Fruit fly (Drosophila melanogaster) whole organism, embryonic: ENCODE data around the gene CG14628.
A peak's percentile ranks its signal among the peaks of the same experiment; 100 is the strongest.

Experiments
- Ada2b ChIP-seq: fragments of 200-800 bp; sonication (Bioruptor generic); IDR thresholded peaks from 2 replicates; pipeline ENCODE4 v1.3.6; 2022; ENCODE audit warnings: missing biosample characterization, missing genetic modification characterization
- Antp ChIP-seq: fragments of 200-800 bp; sonication (Bioruptor generic); optimal IDR thresholded peaks from 3 replicates; lab custom pipeline; 2016; ENCODE audit warnings: missing biosample characterization, missing genetic modification characterization
- Asciz ChIP-seq: fragments of 200-800 bp; sonication (Bioruptor generic); optimal IDR thresholded peaks from 2 replicates; lab custom pipeline; 2017; ENCODE audit warnings: missing biosample characterization, mild to moderate bottlenecking, missing genetic modification characterization, missing genetic modification reagents
- Blimp-1 ChIP-seq: fragments of 200-800 bp; sonication (Bioruptor generic); optimal IDR thresholded peaks from 3 replicates; lab custom pipeline; 2018; ENCODE audit warnings: missing biosample characterization, missing genetic modification characterization, mild to moderate bottlenecking, moderate library complexity, missing genetic modification reagents
- C15 ChIP-seq: fragments of 200-800 bp; sonication (Bioruptor generic); IDR thresholded peaks from 3 replicates; pipeline ENCODE4 v1.3.6; 2022; ENCODE audit warnings: missing biosample characterization, missing genetic modification characterization
- CG10565 ChIP-seq: fragments of 200-800 bp; sonication (Bioruptor generic); optimal IDR thresholded peaks from 3 replicates; lab custom pipeline; 2016; ENCODE audit warnings: missing biosample characterization, mild to moderate bottlenecking, missing genetic modification characterization
- CG10979 ChIP-seq: fragments of 200-800 bp; sonication (Bioruptor generic); optimal IDR thresholded peaks from 2 replicates; lab custom pipeline; 2018; ENCODE audit warnings: missing biosample characterization, mild to moderate bottlenecking, missing genetic modification characterization, moderate library complexity
- CG11723 ChIP-seq: fragments of 200-800 bp; sonication (Bioruptor generic); optimal IDR thresholded peaks from 2 replicates; lab custom pipeline; 2017; ENCODE audit warnings: missing biosample characterization, mild to moderate bottlenecking, missing genetic modification characterization
- CG14965 ChIP-seq: fragments of 200-800 bp; sonication (Bioruptor generic); optimal IDR thresholded peaks from 2 replicates; lab custom pipeline; 2016; ENCODE audit warnings: missing biosample characterization, missing genetic modification characterization, borderline replicate concordance
- CG15011 ChIP-seq: fragments of 200-800 bp; sonication (Bioruptor generic); optimal IDR thresholded peaks from 3 replicates; lab custom pipeline; 2018; ENCODE audit warnings: missing biosample characterization, mild to moderate bottlenecking, missing genetic modification characterization
- CG16815 ChIP-seq: fragments of 200-800 bp; sonication (Bioruptor generic); optimal IDR thresholded peaks from 3 replicates; lab custom pipeline; 2017; ENCODE audit warnings: missing biosample characterization, mild to moderate bottlenecking, missing genetic modification characterization
- CG17186 ChIP-seq: fragments of 200-800 bp; sonication (Bioruptor generic); optimal IDR thresholded peaks from 3 replicates; lab custom pipeline; 2017; ENCODE audit warnings: missing biosample characterization, missing genetic modification reagents, missing genetic modification characterization
- CG1832 ChIP-seq: fragments of 200-800 bp; sonication (Bioruptor generic); optimal IDR thresholded peaks from 2 replicates; lab custom pipeline; 2017; ENCODE audit warnings: missing biosample characterization, mild to moderate bottlenecking, missing genetic modification characterization, inconsistent platforms
- CG18619 ChIP-seq: fragments of 200-800 bp; sonication (Bioruptor generic); optimal IDR thresholded peaks from 3 replicates; lab custom pipeline; 2017; ENCODE audit warnings: missing biosample characterization, mild to moderate bottlenecking, missing genetic modification characterization
- CG2199 ChIP-seq: fragments of 200-800 bp; sonication (Bioruptor generic); IDR thresholded peaks from 3 replicates; pipeline ENCODE4 v1.3.6; 2022; ENCODE audit warnings: missing biosample characterization, missing genetic modification characterization
- CG30431 ChIP-seq: fragments of 200-800 bp; sonication (Bioruptor generic); optimal IDR thresholded peaks from 2 replicates; lab custom pipeline; 2017; ENCODE audit warnings: missing biosample characterization, missing genetic modification characterization
- CG32532 ChIP-seq: fragments of 200-800 bp; sonication (Bioruptor generic); IDR thresholded peaks from 2 replicates; pipeline ENCODE4 v1.3.6; 2022; ENCODE audit warnings: missing biosample characterization, missing genetic modification characterization
- CG33557 ChIP-seq: fragments of 200-800 bp; sonication (Bioruptor generic); optimal IDR thresholded peaks from 2 replicates; lab custom pipeline; 2019; ENCODE audit warnings: missing biosample characterization, mild to moderate bottlenecking, missing genetic modification characterization, moderate library complexity
- CG34422 ChIP-seq: fragments of 200-800 bp; sonication (Bioruptor generic); IDR thresholded peaks from 3 replicates; pipeline ENCODE4 v1.3.6; 2022; ENCODE audit warnings: missing biosample characterization, missing genetic modification characterization
- CG3995 ChIP-seq: fragments of 200-800 bp; sonication (Bioruptor generic); optimal IDR thresholded peaks from 3 replicates; lab custom pipeline; 2016; ENCODE audit warnings: missing biosample characterization, missing genetic modification characterization
- CG7271 ChIP-seq: fragments of 200-800 bp; sonication (Bioruptor generic); optimal IDR thresholded peaks from 2 replicates; lab custom pipeline; 2018; ENCODE audit warnings: missing biosample characterization, mild to moderate bottlenecking, missing genetic modification characterization, moderate library complexity
- CG8388 ChIP-seq: fragments of 200-800 bp; sonication (Bioruptor generic); optimal IDR thresholded peaks from 2 replicates; lab custom pipeline; 2019; ENCODE audit warnings: missing biosample characterization, mild to moderate bottlenecking, missing genetic modification characterization, moderate library complexity
- CG8924 ChIP-seq: fragments of 200-800 bp; optimal IDR thresholded peaks from 3 replicates; lab custom pipeline; 2019; ENCODE audit warnings: missing biosample characterization, mild to moderate bottlenecking, missing genetic modification characterization, moderate library complexity
- CG9437 ChIP-seq: fragments of 200-800 bp; sonication (Bioruptor generic); optimal IDR thresholded peaks from 2 replicates; lab custom pipeline; 2018; ENCODE audit warnings: missing biosample characterization, mild to moderate bottlenecking, missing genetic modification characterization
- CoRest ChIP-seq: fragments of 200-800 bp; sonication (Bioruptor generic); optimal IDR thresholded peaks from 3 replicates; lab custom pipeline; 2018; ENCODE audit warnings: missing biosample characterization, mild to moderate bottlenecking, missing genetic modification characterization, moderate library complexity
- Dek ChIP-seq: fragments of 200-800 bp; sonication (Bioruptor generic); optimal IDR thresholded peaks from 3 replicates; lab custom pipeline; 2019; ENCODE audit warnings: missing biosample characterization, mild to moderate bottlenecking, missing genetic modification characterization, moderate library complexity
- Eip74EF ChIP-seq, 2 experiments: fragments of 200-800 bp in 1 of 2; fragments of >200 bp in 1 of 2; sonication (Bioruptor generic) in 1 of 2; optimal IDR thresholded peaks; 2 replicates each; lab custom pipeline; 2017 to 2019; ENCODE audit warnings: missing biosample characterization in 2 of 2, missing genetic modification characterization in 2 of 2, mild to moderate bottlenecking in 1 of 2, moderate library complexity in 1 of 2
- Gug ChIP-seq: fragments of 200-800 bp; sonication (Bioruptor generic); IDR thresholded peaks from 4 replicates; pipeline ENCODE4 v1.3.6; 2022; ENCODE audit warnings: missing biosample characterization, missing genetic modification characterization
- Hand ChIP-seq: fragments of 200-800 bp; sonication (Bioruptor generic); optimal IDR thresholded peaks from 2 replicates; lab custom pipeline; 2017; ENCODE audit warnings: mild to moderate bottlenecking, missing biosample characterization, missing genetic modification reagents, missing genetic modification characterization
- Hr39 ChIP-seq: fragments of >200 bp; optimal IDR thresholded peaks from 2 replicates; lab custom pipeline; 2017
- NFAT ChIP-seq: fragments of 200-800 bp; sonication (Bioruptor generic); IDR thresholded peaks from 2 replicates; pipeline ENCODE4 v1.3.6; 2022; ENCODE audit warnings: missing biosample characterization, missing genetic modification characterization
- Ptx1 ChIP-seq: fragments of 200-800 bp; sonication (Bioruptor generic); IDR thresholded peaks from 2 replicates; pipeline ENCODE4 v1.3.6; 2022; ENCODE audit warnings: missing biosample characterization, missing genetic modification characterization
- Side ChIP-seq: fragments of 200-800 bp; sonication (Bioruptor generic); optimal IDR thresholded peaks from 2 replicates; lab custom pipeline; 2016; ENCODE audit warnings: missing biosample characterization, missing genetic modification characterization
- ap ChIP-seq: fragments of 200-800 bp; sonication (Bioruptor generic); IDR thresholded peaks from 2 replicates; pipeline ENCODE4 v1.3.6; 2022; ENCODE audit warnings: missing biosample characterization, missing genetic modification characterization
- ara ChIP-seq: fragments of 200-800 bp; sonication (Bioruptor generic); IDR thresholded peaks from 2 replicates; pipeline ENCODE4 v1.3.6; 2022; ENCODE audit warnings: missing biosample characterization, missing genetic modification characterization
- ci ChIP-seq: fragments of 200-800 bp; sonication (Bioruptor generic); IDR thresholded peaks from 3 replicates; pipeline ENCODE4 v1.3.6; 2022; ENCODE audit warnings: missing biosample characterization, missing genetic modification characterization
- fu2 ChIP-seq: fragments of 200-800 bp; sonication (Bioruptor generic); optimal IDR thresholded peaks from 2 replicates; lab custom pipeline; 2016; ENCODE audit warnings: missing biosample characterization, missing genetic modification characterization
- gem ChIP-seq: fragments of 200-800 bp; sonication (Bioruptor generic); optimal IDR thresholded peaks from 2 replicates; lab custom pipeline; 2019; ENCODE audit warnings: missing biosample characterization, mild to moderate bottlenecking, missing genetic modification characterization, moderate library complexity
- ind ChIP-seq: fragments of 200-800 bp; sonication (Bioruptor generic); optimal IDR thresholded peaks from 3 replicates; lab custom pipeline; 2016; ENCODE audit warnings: missing biosample characterization, missing genetic modification characterization
- kni ChIP-seq: fragments of 200-800 bp; sonication (Bioruptor generic); optimal IDR thresholded peaks from 3 replicates; lab custom pipeline; 2017; ENCODE audit warnings: mild to moderate bottlenecking, missing biosample characterization, missing genetic modification reagents, missing genetic modification characterization
- org-1 ChIP-seq: fragments of 200-800 bp; sonication (Bioruptor generic); optimal IDR thresholded peaks from 2 replicates; lab custom pipeline; 2017; ENCODE audit warnings: missing biosample characterization, missing genetic modification characterization
- peb ChIP-seq: fragments of 200-800 bp; sonication (Bioruptor generic); IDR thresholded peaks from 2 replicates; pipeline ENCODE4 v1.3.6; 2022; ENCODE audit warnings: missing biosample characterization, missing genetic modification characterization
- pzg ChIP-seq: fragments of 200-800 bp; sonication (Bioruptor generic); optimal IDR thresholded peaks from 3 replicates; lab custom pipeline; 2018; ENCODE audit warnings: missing biosample characterization, mild to moderate bottlenecking, missing genetic modification characterization, moderate library complexity
- rib ChIP-seq: fragments of 200-800 bp; sonication (Bioruptor generic); IDR thresholded peaks from 2 replicates; pipeline ENCODE4 v1.3.6; 2022; ENCODE audit warnings: missing biosample characterization, missing genetic modification characterization
- run ChIP-seq: fragments of 200-800 bp; sonication (Bioruptor generic); optimal IDR thresholded peaks from 3 replicates; lab custom pipeline; 2018; ENCODE audit warnings: missing biosample characterization, mild to moderate bottlenecking, missing genetic modification characterization
- sima ChIP-seq: fragments of 200-800 bp; sonication (Bioruptor generic); optimal IDR thresholded peaks from 2 replicates; lab custom pipeline; 2016; ENCODE audit warnings: missing biosample characterization, missing genetic modification characterization
- tin ChIP-seq: fragments of 200-800 bp; sonication (Bioruptor generic); optimal IDR thresholded peaks from 3 replicates; lab custom pipeline; 2016; ENCODE audit warnings: missing biosample characterization, missing genetic modification characterization
- wor ChIP-seq: fragments of 200-800 bp; sonication (Bioruptor generic); IDR thresholded peaks from 2 replicates; pipeline ENCODE4 v1.3.6; 2022; ENCODE audit warnings: missing biosample characterization, missing genetic modification characterization
- z ChIP-seq: fragments of 200-800 bp; sonication (Bioruptor generic); IDR thresholded peaks from 3 replicates; pipeline ENCODE4 v1.3.6; 2022; ENCODE audit warnings: missing biosample characterization, missing genetic modification characterization

The CG14628 gene

DNA sequence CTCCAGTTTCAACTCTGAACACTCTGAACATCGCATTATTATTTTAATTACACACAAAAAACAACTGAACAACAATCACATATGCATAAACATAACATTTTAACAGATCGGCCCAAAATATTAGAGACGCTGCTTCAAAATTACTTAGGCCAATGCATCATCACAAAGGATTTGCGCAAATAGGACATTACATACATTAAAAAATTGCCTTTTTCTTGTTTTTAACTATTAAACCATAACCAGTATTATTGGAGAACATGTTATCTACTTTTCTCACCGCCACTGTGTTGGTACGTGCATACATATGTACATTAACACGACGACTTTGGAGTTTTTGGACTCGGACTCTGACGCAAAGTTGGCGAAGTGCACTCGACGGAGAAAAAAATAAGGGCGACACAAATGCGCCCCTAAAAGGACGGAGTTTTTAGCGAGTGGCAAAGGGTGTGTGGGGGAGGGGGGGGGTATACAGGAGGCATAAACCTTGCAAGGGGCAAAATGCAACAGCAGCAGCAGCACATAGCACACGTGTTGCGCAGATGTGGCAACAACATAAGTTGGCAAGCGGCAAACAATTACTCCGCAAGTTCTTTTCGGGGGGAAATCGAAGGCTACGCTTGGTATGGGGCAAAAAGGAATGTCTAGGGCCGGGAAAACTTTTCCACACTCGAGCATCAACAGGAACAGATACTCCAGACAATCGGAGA lies 15.7 kb upstream of the CG14628 start:
- peak; percentile 81 for TF ChIP-seq gem
- TF ChIP-seq kni (GFP tag; lab: Kevin White, UChicago): no peak
- no peak for TF ChIP-seq sima
- peak; percentile 53 for TF ChIP-seq tin
- peak; percentile 35 for TF ChIP-seq CG9437
- no peak for TF ChIP-seq CG2199
- TF ChIP-seq CG8388 (GFP tag; lab: Kevin White, UChicago): peak; percentile 74
- TF ChIP-seq CG3995 (GFP tag; lab: Kevin White, UChicago): no peak
- TF ChIP-seq pzg (GFP tag; lab: Kevin White, UChicago): no peak
- TF ChIP-seq CG8924 (tag; lab: Kevin White, UChicago): peak; percentile 68
- peak; percentile 44 for TF ChIP-seq CG11723
- TF ChIP-seq Asciz: peak; percentile 79
- TF ChIP-seq Antp (GFP tag; lab: Kevin White, UChicago): peak; percentile 39
- TF ChIP-seq C15 (GFP tag; lab: Robert Waterston, UW): no peak
- TF ChIP-seq ci (GFP tag; lab: Robert Waterston, UW): peak; percentile 88
- no peak for TF ChIP-seq NFAT
- TF ChIP-seq ara: peak; percentile 76
- no peak for TF ChIP-seq CG14965 (GFP tag; lab: Kevin White, UChicago)
- TF ChIP-seq Gug: peak; percentile 63; the same call in 3 of the 4 replicates
- no peak for TF ChIP-seq ap (GFP tag; lab: Robert Waterston, UW)
- TF ChIP-seq CG32532 (GFP tag; lab: Robert Waterston, UW): peak; percentile 56; the same call in 1 of the 2 replicates
- TF ChIP-seq CG30431: peak; percentile 47
- peak; percentile 46 for TF ChIP-seq ind (GFP tag; lab: Kevin White, UChicago)
- peak; percentile 50; the same call in 1 of the 2 replicates for TF ChIP-seq wor
- TF ChIP-seq run (tag; lab: Kevin White, UChicago): peak; percentile 65
- TF ChIP-seq CG34422 (GFP tag; lab: Robert Waterston, UW): peak; percentile 69; the same call in 2 of the 3 replicates
- peak; percentile 62 for TF ChIP-seq Ptx1 (GFP tag; lab: Robert Waterston, UW)
- TF ChIP-seq CG18619 (GFP tag; lab: Kevin White, UChicago): peak; percentile 28
- TF ChIP-seq Hr39: no peak
- TF ChIP-seq Ada2b (GFP tag; lab: Robert Waterston, UW): peak; percentile 55; the same call in 1 of the 2 replicates
- TF ChIP-seq CG17186 (GFP tag; lab: Kevin White, UChicago): no peak
- no peak for TF ChIP-seq CG10565 (GFP tag; lab: Kevin White, UChicago)
- peak; percentile 61 for TF ChIP-seq org-1
- TF ChIP-seq peb: 0 out of 2 replicates have a peak, but pooled peaks have one; percentile 46
- TF ChIP-seq CG15011 (GFP tag; lab: Kevin White, UChicago): peak; percentile 2
- TF ChIP-seq rib (GFP tag; lab: Robert Waterston, UW): no peak
- no peak for TF ChIP-seq fu2 (GFP tag; lab: Kevin White, UChicago)
- peak; percentile 24 for TF ChIP-seq Dek (tag; lab: Kevin White, UChicago)
- no peak for TF ChIP-seq CG7271
- peak; percentile 72 for TF ChIP-seq Blimp-1 (GFP tag; lab: Kevin White, UChicago)
- no peak for TF ChIP-seq Eip74EF (GFP tag; optimal IDR thresholded peaks at IDR 0.05; lab: Kevin White, UChicago)
- peak; percentile 21 for TF ChIP-seq Side (GFP tag; lab: Kevin White, UChicago)
- no peak for TF ChIP-seq z
- TF ChIP-seq CG1832: no peak
- peak; percentile 43 for TF ChIP-seq CG16815 (GFP tag; lab: Kevin White, UChicago)
- TF ChIP-seq CG10979: peak; percentile 75
- peak; percentile 58 for TF ChIP-seq CoRest (tag; lab: Kevin White, UChicago)
- peak; percentile 5 for TF ChIP-seq CG33557 (GFP tag; lab: Kevin White, UChicago)
- TF ChIP-seq Hand (GFP tag; lab: Kevin White, UChicago): no peak
